Worm (Caenorhabditis elegans) whole organism, L4/young adult: ENCODE measurements around the gene nspf-1.

ENCODE experiments used
- W03F9.2 ChIP-seq: fragments of 150-350 bp; optimal IDR thresholded peaks from 2 replicates; lab custom pipeline; 2014; ENCODE audit warnings: missing biosample characterization, missing genetic modification characterization
- dao-5 ChIP-seq: sonication (generic microtip); optimal IDR thresholded peaks from 2 replicates; lab custom pipeline; 2016; ENCODE audit warnings: missing genotype, missing genetic modification characterization, moderate library complexity, missing compliant biosample characterization
- him-1 ChIP-seq: sonication (generic microtip); optimal IDR thresholded peaks from 2 replicates; lab custom pipeline; 2016; ENCODE audit warnings: missing genotype, missing genetic modification reagents, missing genetic modification characterization, missing compliant biosample characterization

DNA sequence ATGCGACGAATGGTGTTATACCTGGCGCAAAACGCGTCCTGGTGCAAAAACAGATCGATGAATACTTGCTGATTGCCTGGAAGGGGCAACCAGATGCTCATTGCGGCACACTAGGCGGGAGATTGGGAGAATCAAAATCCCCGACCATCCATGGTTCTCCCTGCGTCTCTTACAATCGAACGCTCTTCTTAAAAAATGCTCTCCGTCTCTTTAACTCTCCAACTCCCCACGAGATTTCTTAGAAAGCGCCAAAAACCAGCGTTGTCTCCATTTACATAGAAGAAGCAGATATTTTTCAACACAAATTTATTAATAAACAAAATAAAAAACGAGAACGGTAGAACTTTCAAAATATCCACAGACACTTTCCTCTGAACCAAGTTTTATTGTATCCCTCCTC is 6.3 kb upstream of the nspf-1 start, which contains the start of gene F34D6.1:
- TF ChIP-seq W03F9.2 (no peak), dao-5 (tag; lab: Kevin White, UChicago) (no peak), him-1 (tag; lab: Kevin White, UChicago) (no peak)
